Worm (Caenorhabditis elegans): Measurements from ENCODE around the gene gst-32.

Gene gst-32

ce11 chrII:15165681-15166235, 12.6 kb downstream of the gst-32 start, which contains the start of gene gst-27 (continued):
- peak; percentile 59 for TF ChIP-seq ceh-14 (tag; optimal IDR thresholded peaks at IDR 0.05)
- TF ChIP-seq gmeb-2 (tag; optimal IDR thresholded peaks at IDR 0.05) = peak; percentile 76
- peak; percentile 61 for TF ChIP-seq K09A11.1 (tag; optimal IDR thresholded peaks at IDR 0.05; ENCODE audit: insufficient read depth)
- peak; percentile 18 for TF ChIP-seq unc-55 (GFP tag; optimal IDR thresholded peaks at IDR 0.05)
- TF ChIP-seq ref-2 (tag; optimal IDR thresholded peaks at IDR 0.05) = peak; percentile 81
- TF ChIP-seq sox-4 (tag; optimal IDR thresholded peaks at IDR 0.05) = peak; percentile 87
- peak; percentile 69 for TF ChIP-seq K02D7.2 (tag; optimal IDR thresholded peaks at IDR 0.05)
- TF ChIP-seq ceh-31 (tag; optimal IDR thresholded peaks at IDR 0.05) = peak; percentile 73
- peak; percentile 50 for TF ChIP-seq odd-2 (tag; optimal IDR thresholded peaks at IDR 0.05)
- TF ChIP-seq pha-4 (tag; optimal IDR thresholded peaks at IDR 0.05) = no peak
- TF ChIP-seq che-1 (tag; optimal IDR thresholded peaks at IDR 0.05) = peak; percentile 82
- peak; percentile 70 for TF ChIP-seq tbx-2 (tag; optimal IDR thresholded peaks at IDR 0.05)
- peak; percentile 75 for TF ChIP-seq C08G9.2 (tag; optimal IDR thresholded peaks at IDR 0.05)
- TF ChIP-seq elt-2 (tag; optimal IDR thresholded peaks at IDR 0.05) = peak; percentile 84
- TF ChIP-seq ceh-24 (tag; optimal IDR thresholded peaks at IDR 0.05) = peak; percentile 55
- peak; percentile 69 for TF ChIP-seq hlh-13 (GFP tag; optimal IDR thresholded peaks at IDR 0.05)
- TF ChIP-seq mec-3 (tag; optimal IDR thresholded peaks at IDR 0.05; ENCODE audit: borderline replicate concordance) = no peak

- TF ChIP-seq odd-2 (tag; optimal IDR thresholded peaks at IDR 0.05) = no peak
- no peak for TF ChIP-seq pag-3 (tag; optimal IDR thresholded peaks at IDR 0.05; ENCODE audit: borderline replicate concordance)
- no peak for TF ChIP-seq sox-2 (GFP tag; IDR thresholded peaks at IDR 0.05)
- TF ChIP-seq elt-4 (tag; optimal IDR thresholded peaks at IDR 0.05) = no peak
- no peak for TF ChIP-seq elt-2 (tag; optimal IDR thresholded peaks at IDR 0.05)
- TF ChIP-seq C38D4.7 (GFP tag; optimal IDR thresholded peaks at IDR 0.05) = no peak
- TF ChIP-seq eyg-1 (tag; optimal IDR thresholded peaks at IDR 0.05) = no peak
Measured at ce11 chrII:15164453-15164852, 13.9 kb downstream of the gst-32 start, which contains the start of gene gst-26. gst-26 (minus strand) TSS chrII:15164553.

ce11 chrII:15158364-15158763, 20.0 kb downstream of the gst-32 start:
- TF ChIP-seq sox-2 (GFP tag; IDR thresholded peaks at IDR 0.05) = no peak
- no peak for TF ChIP-seq sox-4 (tag; optimal IDR thresholded peaks at IDR 0.05)
- no peak for TF ChIP-seq elt-2 (tag; optimal IDR thresholded peaks at IDR 0.05)
- TF ChIP-seq syd-9 (tag; optimal IDR thresholded peaks at IDR 0.05) = no peak
- no peak for TF ChIP-seq hlh-13 (GFP tag; optimal IDR thresholded peaks at IDR 0.05)
- no peak for TF ChIP-seq ceh-19 (GFP tag; optimal IDR thresholded peaks at IDR 0.05)
- peak; percentile 51 for TF ChIP-seq dve-1 (tag; optimal IDR thresholded peaks at IDR 0.05)

ce11 chrII:15157880-15158279, 20.5 kb downstream of the gst-32 start, which contains the start of gene ptr-20:
ptr-20 (plus strand) TSS chrII:15158180.
- TF ChIP-seq odd-2 (tag; optimal IDR thresholded peaks at IDR 0.05) = no peak
- no peak for TF ChIP-seq ceh-30 (tag; optimal IDR thresholded peaks at IDR 0.05)
- no peak for TF ChIP-seq unc-86 (tag; optimal IDR thresholded peaks at IDR 0.05)
- no peak for TF ChIP-seq ztf-16 (tag; optimal IDR thresholded peaks at IDR 0.05)
- TF ChIP-seq elt-4 (tag; optimal IDR thresholded peaks at IDR 0.05) = no peak
- TF ChIP-seq ceh-14 (tag; optimal IDR thresholded peaks at IDR 0.05) = no peak
- no peak for TF ChIP-seq ahr-1 (tag; optimal IDR thresholded peaks at IDR 0.05)
- TF ChIP-seq ceh-6 (GFP tag; optimal IDR thresholded peaks at IDR 0.05) = no peak
- no peak for TF ChIP-seq hlh-15 (tag; optimal IDR thresholded peaks at IDR 0.05)
- TF ChIP-seq ceh-2 (tag; optimal IDR thresholded peaks at IDR 0.05) = no peak
- TF ChIP-seq unc-42 (tag; optimal IDR thresholded peaks at IDR 0.05) = no peak
- no peak for TF ChIP-seq elt-2 (tag; optimal IDR thresholded peaks at IDR 0.05)
- no peak for TF ChIP-seq ceh-9 (tag; optimal IDR thresholded peaks at IDR 0.05)
- TF ChIP-seq ttx-3 (tag; optimal IDR thresholded peaks at IDR 0.05) = no peak
- no peak for TF ChIP-seq sox-2 (GFP tag; IDR thresholded peaks at IDR 0.05)
- no peak for TF ChIP-seq hlh-8 (tag; optimal IDR thresholded peaks at IDR 0.05)
- no peak for TF ChIP-seq C38D4.7 (GFP tag; optimal IDR thresholded peaks at IDR 0.05)
- TF ChIP-seq ceh-45 (GFP tag; IDR thresholded peaks at IDR 0.05) = no peak
- no peak for TF ChIP-seq ceh-22 (tag; optimal IDR thresholded peaks at IDR 0.05)

All from whole organism, late embryonic.